Fruit fly (Drosophila melanogaster): ENCODE results near the gene CG17906.

DNA sequence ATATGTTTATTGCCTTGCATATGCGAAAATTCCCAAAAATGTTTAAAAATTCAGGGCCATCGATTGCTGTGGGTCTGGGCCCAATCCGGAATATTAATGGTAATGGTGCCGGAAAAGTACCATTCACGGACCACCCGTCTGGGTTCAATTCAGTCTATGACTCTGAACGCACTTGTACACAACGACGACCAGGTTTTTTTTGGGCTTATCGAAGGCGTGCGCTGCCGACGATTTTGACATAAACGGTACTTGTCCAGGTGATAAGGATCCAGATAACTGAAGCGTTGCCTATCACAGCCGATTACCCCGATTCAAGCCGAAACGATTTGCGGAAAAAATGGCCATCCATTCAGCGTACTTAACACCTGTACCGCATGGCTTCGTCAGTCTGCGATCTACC is 2.6 kb upstream of the CG17906 start, which contains the start of gene CG9555:
- TF ChIP-seq CTCF (optimal IDR thresholded peaks at IDR 0.05) = no peak
- no peak for TF ChIP-seq CG8478 (optimal IDR thresholded peaks at IDR 0.05)
